Worm (Caenorhabditis elegans) whole organism, late embryonic: Measurements from ENCODE around the gene T25F10.1.

Experiments used
- C08G9.2 ChIP-seq: sonication (generic microtip); optimal IDR thresholded peaks from 2 replicates; lab custom pipeline; 2016; ENCODE audit warnings: mild to moderate bottlenecking, missing genetic modification characterization, moderate library complexity, missing compliant biosample characterization
- C38D4.7 ChIP-seq: fragments of 200-800 bp; sonication (Bioruptor generic); optimal IDR thresholded peaks from 2 replicates; lab custom pipeline; 2018; ENCODE audit warnings: mild to moderate bottlenecking, missing genetic modification characterization, moderate library complexity, missing compliant biosample characterization
- F13H6.1 ChIP-seq: sonication (generic microtip); optimal IDR thresholded peaks from 2 replicates; lab custom pipeline; 2016; ENCODE audit warnings: missing genetic modification characterization, missing compliant biosample characterization
- K02D7.2 ChIP-seq: sonication (generic microtip); optimal IDR thresholded peaks from 2 replicates; lab custom pipeline; 2017; ENCODE audit warnings: mild to moderate bottlenecking, missing genetic modification characterization, missing compliant biosample characterization
- K09A11.1 ChIP-seq: sonication (generic microtip); optimal IDR thresholded peaks from 2 replicates; lab custom pipeline; 2017; ENCODE audit warnings: antibody characterized with exemption, mild to moderate bottlenecking, missing genetic modification characterization, missing compliant biosample characterization; ENCODE audit not compliant: insufficient read depth
- Y22D7AL.16 ChIP-seq: sonication (generic microtip); optimal IDR thresholded peaks from 2 replicates; lab custom pipeline; 2016; ENCODE audit warnings: missing genetic modification characterization, missing compliant biosample characterization
- ahr-1 ChIP-seq: sonication (generic microtip); optimal IDR thresholded peaks from 2 replicates; lab custom pipeline; 2016; ENCODE audit warnings: missing genetic modification characterization, missing compliant biosample characterization
- ceh-14 ChIP-seq: sonication (generic microtip); optimal IDR thresholded peaks from 2 replicates; lab custom pipeline; 2016; ENCODE audit warnings: missing genotype, missing genetic modification characterization, missing compliant biosample characterization
- ceh-18 ChIP-seq: sonication (generic microtip); optimal IDR thresholded peaks from 2 replicates; lab custom pipeline; 2016; ENCODE audit warnings: missing genetic modification characterization, missing compliant biosample characterization
- ceh-19 ChIP-seq: fragments of 200-800 bp; sonication (Bioruptor generic); optimal IDR thresholded peaks from 2 replicates; lab custom pipeline; 2018; ENCODE audit warnings: mild to moderate bottlenecking, missing genetic modification characterization, missing compliant biosample characterization
- ceh-22 ChIP-seq: sonication (generic microtip); optimal IDR thresholded peaks from 2 replicates; lab custom pipeline; 2017; ENCODE audit warnings: missing biosample characterization, missing genetic modification characterization
- ceh-24 ChIP-seq: sonication (generic microtip); optimal IDR thresholded peaks from 2 replicates; lab custom pipeline; 2016; ENCODE audit warnings: mild to moderate bottlenecking, missing genetic modification characterization, missing compliant biosample characterization
- ceh-30 ChIP-seq: fragments of 150-350 bp; optimal IDR thresholded peaks from 2 replicates; lab custom pipeline; 2014; ENCODE audit warnings: missing biosample characterization, missing genetic modification characterization
- ceh-31 ChIP-seq: sonication (generic microtip); optimal IDR thresholded peaks from 2 replicates; lab custom pipeline; 2016; ENCODE audit warnings: missing genetic modification characterization, missing compliant biosample characterization
- ceh-34 ChIP-seq: sonication (generic microtip); optimal IDR thresholded peaks from 2 replicates; lab custom pipeline; 2016; ENCODE audit warnings: mild to moderate bottlenecking, missing genetic modification characterization, missing compliant biosample characterization
- ceh-48 ChIP-seq: sonication (generic microtip); optimal IDR thresholded peaks from 2 replicates; lab custom pipeline; 2016; ENCODE audit warnings: missing genetic modification characterization, inconsistent platforms, missing compliant biosample characterization
- ceh-6 ChIP-seq: fragments of 200-800 bp; sonication (Bioruptor generic); optimal IDR thresholded peaks from 2 replicates; lab custom pipeline; 2018; ENCODE audit warnings: mild to moderate bottlenecking, missing genetic modification characterization, missing compliant biosample characterization
- dmd-4 ChIP-seq: sonication (generic microtip); optimal IDR thresholded peaks from 2 replicates; lab custom pipeline; 2016; ENCODE audit warnings: borderline replicate concordance, missing genetic modification characterization, missing compliant biosample characterization
- dve-1 ChIP-seq: sonication (generic microtip); optimal IDR thresholded peaks from 2 replicates; lab custom pipeline; 2017; ENCODE audit warnings: antibody characterized with exemption, mild to moderate bottlenecking, missing genetic modification characterization, missing compliant biosample characterization
- elt-4 ChIP-seq: sonication (generic microtip); optimal IDR thresholded peaks from 2 replicates; lab custom pipeline; 2016; ENCODE audit warnings: missing genetic modification characterization, missing compliant biosample characterization
- eyg-1 ChIP-seq: sonication (generic microtip); optimal IDR thresholded peaks from 2 replicates; lab custom pipeline; 2016; ENCODE audit warnings: missing genotype, missing genetic modification characterization, missing compliant biosample characterization
- fkh-10 ChIP-seq: fragments of 150-350 bp; optimal IDR thresholded peaks from 2 replicates; lab custom pipeline; 2014; ENCODE audit warnings: missing biosample characterization, missing genetic modification reagents, missing genetic modification characterization
- fkh-6 ChIP-seq: sonication (generic microtip); optimal IDR thresholded peaks from 2 replicates; lab custom pipeline; 2016; ENCODE audit warnings: missing genetic modification characterization, missing compliant biosample characterization
- hlh-13 ChIP-seq: fragments of 200-800 bp; sonication (Bioruptor generic); optimal IDR thresholded peaks from 2 replicates; lab custom pipeline; 2018; ENCODE audit warnings: mild to moderate bottlenecking, missing genetic modification characterization, missing compliant biosample characterization
- hlh-15 ChIP-seq: sonication (generic microtip); optimal IDR thresholded peaks from 2 replicates; lab custom pipeline; 2016; ENCODE audit warnings: missing genetic modification characterization, missing compliant biosample characterization
- hlh-30 ChIP-seq: sonication (generic microtip); optimal IDR thresholded peaks from 2 replicates; lab custom pipeline; 2017; ENCODE audit warnings: antibody characterized with exemption, missing genetic modification characterization, missing compliant biosample characterization; ENCODE audit not compliant: insufficient read depth
- hlh-8 ChIP-seq: sonication (generic microtip); optimal IDR thresholded peaks from 2 replicates; lab custom pipeline; 2016; ENCODE audit warnings: missing genotype, missing genetic modification characterization, missing compliant biosample characterization
- lim-6 ChIP-seq: sonication (generic microtip); optimal IDR thresholded peaks from 2 replicates; lab custom pipeline; 2016; ENCODE audit warnings: missing genetic modification characterization, missing compliant biosample characterization
- lin-11 ChIP-seq: fragments of 200-800 bp; sonication (Bioruptor generic); optimal IDR thresholded peaks from 2 replicates; lab custom pipeline; 2018; ENCODE audit warnings: mild to moderate bottlenecking, missing genetic modification characterization, missing compliant biosample characterization
- madf-2 ChIP-seq: sonication (generic microtip); optimal IDR thresholded peaks from 2 replicates; lab custom pipeline; 2017; ENCODE audit warnings: missing genetic modification characterization, missing compliant biosample characterization
- mec-3 ChIP-seq: sonication (generic microtip); optimal IDR thresholded peaks from 2 replicates; lab custom pipeline; 2016; ENCODE audit warnings: borderline replicate concordance, missing genetic modification characterization, missing compliant biosample characterization
- nfya-1 ChIP-seq: sonication (generic microtip); optimal IDR thresholded peaks from 2 replicates; lab custom pipeline; 2017; ENCODE audit warnings: missing genetic modification characterization, mild to moderate bottlenecking, missing compliant biosample characterization, antibody characterized with exemption, moderate library complexity
- pat-9 ChIP-seq: fragments of 200-800 bp; sonication (Bioruptor generic); optimal IDR thresholded peaks from 2 replicates; lab custom pipeline; 2018; ENCODE audit warnings: mild to moderate bottlenecking, missing genetic modification characterization, moderate library complexity, missing compliant biosample characterization
- pax-1 ChIP-seq: fragments of 150-350 bp; optimal IDR thresholded peaks from 2 replicates; lab custom pipeline; 2014; ENCODE audit warnings: missing biosample characterization, missing genetic modification characterization
- pha-4 ChIP-seq: fragments of 150-350 bp; optimal IDR thresholded peaks from 2 replicates; lab custom pipeline; 2018; ENCODE audit warnings: missing biosample characterization, missing genetic modification reagents, missing genetic modification characterization
- ref-2 ChIP-seq: sonication (generic microtip); optimal IDR thresholded peaks from 2 replicates; lab custom pipeline; 2016; ENCODE audit warnings: missing genetic modification characterization, missing compliant biosample characterization
- rnt-1 ChIP-seq: sonication (generic microtip); optimal IDR thresholded peaks from 2 replicates; lab custom pipeline; 2016; ENCODE audit warnings: missing genetic modification characterization, missing compliant biosample characterization
- sox-2 ChIP-seq: fragments of 200-800 bp; sonication (Bioruptor generic); IDR thresholded peaks from 2 replicates; pipeline ENCODE4 v1.3.6; 2022; ENCODE audit warnings: missing genetic modification reagents, missing genetic modification characterization, missing compliant biosample characterization
- tbx-7 ChIP-seq: sonication (generic microtip); optimal IDR thresholded peaks from 2 replicates; lab custom pipeline; 2016; ENCODE audit warnings: missing genotype, missing genetic modification characterization, missing compliant biosample characterization
- unc-42 ChIP-seq: sonication (generic microtip); optimal IDR thresholded peaks from 2 replicates; lab custom pipeline; 2016; ENCODE audit warnings: missing genotype, missing genetic modification characterization, missing compliant biosample characterization
- unc-55 ChIP-seq: sonication (generic microtip); optimal IDR thresholded peaks from 2 replicates; lab custom pipeline; 2017; ENCODE audit warnings: missing biosample characterization, missing genetic modification reagents, missing genetic modification characterization
- unc-86 ChIP-seq: sonication (generic microtip); optimal IDR thresholded peaks from 2 replicates; lab custom pipeline; 2016; ENCODE audit warnings: missing genetic modification characterization, missing compliant biosample characterization
- ztf-16 ChIP-seq: sonication (generic microtip); optimal IDR thresholded peaks from 2 replicates; lab custom pipeline; 2017; ENCODE audit warnings: missing genetic modification characterization, missing compliant biosample characterization

The T25F10.1 gene

DNA sequence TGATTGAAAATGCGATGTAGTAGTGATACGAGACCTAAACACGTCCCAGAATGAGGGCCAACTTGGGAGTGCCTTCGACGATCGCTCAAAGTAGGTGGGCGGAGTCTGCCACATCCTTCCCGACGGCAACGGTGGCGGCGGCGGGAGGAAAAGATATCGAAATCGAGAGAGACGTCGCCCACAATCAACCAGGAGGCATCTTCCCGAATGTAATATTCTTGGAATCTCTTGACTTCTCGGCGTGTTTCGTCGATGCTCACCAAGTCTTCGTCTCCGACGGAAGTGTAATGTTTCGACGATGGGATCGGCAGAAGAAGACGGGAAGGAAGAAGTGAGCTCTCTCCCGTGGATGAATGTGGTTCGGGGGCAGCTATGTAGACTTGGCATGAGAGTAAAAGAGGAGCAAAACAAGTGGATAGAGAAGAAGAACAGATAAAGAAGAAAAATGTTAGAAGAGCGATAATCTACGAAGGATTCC lies at the start of gene T25F10.1, which contains the start of gene clik-1:
Gene T25F10.1, plus strand, starts transcription at position 51 of the 478 bp plus-strand sequence.
Gene clik-1, minus strand, starts transcription at position 281 of the 478 bp plus-strand sequence.
- TF ChIP-seq F13H6.1 (peak; percentile 19), rnt-1 (tag; lab: Kevin White, UChicago) (peak; percentile 65), ceh-18 (tag; lab: Kevin White, UChicago) (peak; percentile 89), madf-2 (tag; lab: Kevin White, UChicago) (no peak), unc-55 (GFP tag; lab: Kevin White, UChicago) (peak; percentile 7), hlh-13 (no peak), ceh-34 (tag; lab: Kevin White, UChicago) (peak; percentile 41), dve-1 (tag; lab: Kevin White, UChicago) (no peak)

- TF ChIP-seq mec-3 (tag; lab: Kevin White, UChicago) (no peak), ceh-48 (tag; lab: Kevin White, UChicago) (no peak), tbx-7 (tag; lab: Kevin White, UChicago) (no peak), dmd-4 (tag; lab: Kevin White, UChicago) (no peak), hlh-8 (tag; lab: Kevin White, UChicago) (no peak), fkh-10 (GFP tag; lab: Kevin White, UChicago) (no peak), ceh-14 (tag; lab: Kevin White, UChicago) (no peak), hlh-15 (tag; lab: Kevin White, UChicago) (no peak), unc-42 (tag; lab: Kevin White, UChicago) (no peak)
Observed at ce11 chrV:6722378-6722777, 45.9 kb upstream of the T25F10.1 start, which contains the start of gene ZC487.2. ZC487.2 (minus strand) TSS chrV:6722478.

DNA sequence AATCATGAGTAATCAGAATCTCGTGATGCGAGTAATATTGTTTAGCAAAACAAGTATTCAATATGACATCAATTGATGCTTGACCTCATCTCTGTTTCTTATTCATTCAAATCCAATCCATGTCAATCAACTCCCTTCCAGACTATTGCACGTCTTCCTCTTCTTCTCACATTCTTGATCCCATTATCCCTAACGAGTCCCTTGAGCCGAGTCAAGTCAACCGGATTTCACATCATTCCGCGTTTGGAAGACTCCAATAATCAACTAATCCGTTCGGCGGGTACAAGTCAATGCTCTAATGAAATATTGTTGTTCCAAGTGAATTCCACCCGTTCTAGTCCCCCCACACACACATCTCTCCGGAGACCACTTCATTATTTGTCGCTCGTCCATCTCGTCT lies 42.0 kb upstream of the T25F10.1 start:
- TF ChIP-seq C08G9.2 (tag; lab: Kevin White, UChicago) (no peak), ztf-16 (tag; lab: Kevin White, UChicago) (no peak), rnt-1 (tag; lab: Kevin White, UChicago) (no peak), ceh-31 (peak; percentile 33), fkh-6 (tag; lab: Kevin White, UChicago) (no peak), pha-4 (tag; lab: Kevin White, UChicago) (no peak), elt-4 (tag; lab: Kevin White, UChicago) (no peak), unc-42 (tag; lab: Kevin White, UChicago) (peak; percentile 93)

DNA sequence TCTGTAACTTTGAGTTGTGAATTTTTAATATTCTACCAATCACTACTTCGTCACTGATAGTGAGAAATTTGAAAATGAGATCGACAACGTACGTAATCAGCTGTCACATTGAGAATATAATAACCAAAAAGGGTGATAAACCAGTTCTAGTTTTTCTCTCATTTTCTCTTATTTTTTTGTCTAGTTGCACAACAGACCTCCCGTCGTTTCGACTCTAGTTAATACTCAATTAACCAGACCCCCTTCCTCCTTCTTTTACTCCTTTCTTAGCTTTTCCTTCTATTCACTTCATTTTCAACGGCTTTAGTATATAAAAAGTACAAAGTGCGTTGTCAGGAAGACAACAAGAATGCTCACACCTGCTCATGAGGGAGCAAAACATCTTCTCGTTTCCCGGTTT lies 41.1 kb upstream of the T25F10.1 start, which contains the start of gene ZC487.1:
Gene ZC487.1, plus strand, starts transcription at position 301 of the 400 bp plus-strand sequence.
- TF ChIP-seq C38D4.7 (GFP tag; lab: Kevin White, UChicago) (no peak), Y22D7AL.16 (tag; lab: Kevin White, UChicago) (no peak), ref-2 (tag; lab: Kevin White, UChicago) (no peak), ceh-30 (no peak), K02D7.2 (no peak), sox-2 (GFP tag; lab: Robert Waterston, UW) (no peak), fkh-6 (tag; lab: Kevin White, UChicago) (no peak), dmd-4 (tag; lab: Kevin White, UChicago) (no peak)

DNA sequence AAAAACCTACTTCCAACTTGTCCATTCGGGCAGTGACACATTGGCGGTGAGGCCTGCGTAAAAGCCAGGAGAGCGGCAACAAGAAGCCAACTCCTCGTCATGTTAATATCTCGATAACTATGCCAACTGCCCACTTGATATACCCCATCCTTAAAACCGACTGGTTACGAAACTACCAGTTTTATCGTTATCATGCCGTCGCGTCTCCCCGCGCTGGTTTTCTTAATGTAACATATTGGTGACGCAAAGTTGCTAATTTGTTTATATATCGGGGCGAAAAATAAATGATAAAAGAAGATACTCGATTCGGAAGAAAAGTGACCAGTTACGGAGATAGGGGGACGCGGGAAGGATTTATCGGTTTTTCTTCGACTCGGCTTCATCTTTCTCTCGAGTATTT lies 36.7 kb upstream of the T25F10.1 start, which contains the start of gene grl-9:
Gene grl-9, minus strand, starts transcription at position 101 of the 400 bp plus-strand sequence.
- TF ChIP-seq mec-3 (tag; lab: Kevin White, UChicago) = no peak
- TF ChIP-seq eyg-1 (tag; lab: Kevin White, UChicago) = no peak
- TF ChIP-seq ceh-19 = no peak
- no peak for TF ChIP-seq ztf-16 (tag; lab: Kevin White, UChicago)
- TF ChIP-seq unc-86 (tag; lab: Kevin White, UChicago) = no peak
- no peak for TF ChIP-seq hlh-8 (tag; lab: Kevin White, UChicago)
- TF ChIP-seq pat-9 = no peak
- TF ChIP-seq ceh-24 (tag; lab: Kevin White, UChicago) = no peak
- TF ChIP-seq ceh-22 (tag; lab: Kevin White, UChicago) = no peak
- TF ChIP-seq nfya-1 (tag; lab: Kevin White, UChicago) = no peak
- TF ChIP-seq ceh-6 (GFP tag; lab: Kevin White, UChicago) = no peak
- no peak for TF ChIP-seq ahr-1 (tag; lab: Kevin White, UChicago)
- no peak for TF ChIP-seq hlh-30 (tag; lab: Kevin White, UChicago)
- TF ChIP-seq lin-11 (tag; lab: Kevin White, UChicago) = no peak
- no peak for TF ChIP-seq pax-1 (tag; lab: Kevin White, UChicago)
- no peak for TF ChIP-seq lim-6 (tag; lab: Kevin White, UChicago)
- no peak for TF ChIP-seq dve-1 (tag; lab: Kevin White, UChicago)
- TF ChIP-seq K09A11.1 (tag; lab: Kevin White, UChicago) = no peak
- TF ChIP-seq ceh-14 (tag; lab: Kevin White, UChicago) = no peak
